Fruit fly (Drosophila melanogaster) whole organism, embryonic: ENCODE results near the gene CG16779.

Experiments
- Abd-B ChIP-seq: fragments of 200-800 bp; sonication (Bioruptor generic); optimal IDR thresholded peaks from 2 replicates; lab custom pipeline; 2018; ENCODE audit warnings: missing biosample characterization, mild to moderate bottlenecking, missing genetic modification characterization, moderate library complexity
- Aef1 ChIP-seq: fragments of 200-800 bp; sonication (Bioruptor generic); IDR thresholded peaks from 3 replicates; pipeline ENCODE4 v1.3.6; 2022; ENCODE audit warnings: missing biosample characterization, missing genetic modification characterization
- Antp ChIP-seq: fragments of 200-800 bp; sonication (Bioruptor generic); optimal IDR thresholded peaks from 3 replicates; lab custom pipeline; 2016; ENCODE audit warnings: missing biosample characterization, missing genetic modification characterization
- Asciz ChIP-seq: fragments of 200-800 bp; sonication (Bioruptor generic); optimal IDR thresholded peaks from 2 replicates; lab custom pipeline; 2017; ENCODE audit warnings: missing biosample characterization, mild to moderate bottlenecking, missing genetic modification characterization, missing genetic modification reagents
- BEAF-32 ChIP-seq: fragments of 200-800 bp; sonication (Bioruptor generic); optimal IDR thresholded peaks from 3 replicates; lab custom pipeline; 2017; ENCODE audit warnings: missing biosample characterization, missing genetic modification characterization, mild to moderate bottlenecking, moderate library complexity, missing genetic modification reagents
- CG10147 ChIP-seq: fragments of 200-800 bp; sonication (Bioruptor generic); optimal IDR thresholded peaks from 2 replicates; lab custom pipeline; 2019; ENCODE audit warnings: missing biosample characterization, mild to moderate bottlenecking, missing genetic modification characterization, moderate library complexity
- CG11560 ChIP-seq: fragments of 200-800 bp; sonication (Bioruptor generic); IDR thresholded peaks from 3 replicates; pipeline ENCODE4 v1.3.6; 2022; ENCODE audit warnings: missing biosample characterization, missing genetic modification characterization
- CG11723 ChIP-seq: fragments of 200-800 bp; sonication (Bioruptor generic); optimal IDR thresholded peaks from 2 replicates; lab custom pipeline; 2017; ENCODE audit warnings: missing biosample characterization, mild to moderate bottlenecking, missing genetic modification characterization
- CG1233 ChIP-seq: fragments of 200-800 bp; sonication (Bioruptor generic); optimal IDR thresholded peaks from 4 replicates; lab custom pipeline; 2018; ENCODE audit warnings: missing biosample characterization, mild to moderate bottlenecking, missing genetic modification characterization
- CG17361 ChIP-seq: fragments of 200-800 bp; sonication (Bioruptor generic); IDR thresholded peaks from 3 replicates; pipeline ENCODE4 v1.3.6; 2022; ENCODE audit warnings: missing biosample characterization, missing genetic modification characterization
- CG17612 ChIP-seq: fragments of 200-800 bp; sonication (Bioruptor generic); IDR thresholded peaks from 2 replicates; pipeline ENCODE4 v1.3.6; 2022; ENCODE audit warnings: missing biosample characterization, missing genetic modification characterization
- CG18476 ChIP-seq: fragments of 200-800 bp; sonication (Bioruptor generic); optimal IDR thresholded peaks from 2 replicates; lab custom pipeline; 2016; ENCODE audit warnings: missing biosample characterization, mild to moderate bottlenecking, missing genetic modification characterization
- CG2678 ChIP-seq: fragments of 200-800 bp; sonication (Bioruptor generic); optimal IDR thresholded peaks from 3 replicates; lab custom pipeline; 2019; ENCODE audit warnings: missing biosample characterization, mild to moderate bottlenecking, missing genetic modification characterization, moderate library complexity
- CG30403 ChIP-seq: fragments of 200-800 bp; sonication (Bioruptor generic); optimal IDR thresholded peaks from 3 replicates; lab custom pipeline; 2016; ENCODE audit warnings: missing biosample characterization, missing genetic modification characterization
- CG3838 ChIP-seq: fragments of 200-800 bp; sonication (Bioruptor generic); optimal IDR thresholded peaks from 3 replicates; lab custom pipeline; 2016; ENCODE audit warnings: missing biosample characterization, missing genetic modification characterization
- CG4404 ChIP-seq: fragments of 200-800 bp; sonication (Bioruptor generic); IDR thresholded peaks from 2 replicates; pipeline ENCODE4 v1.3.6; 2022; ENCODE audit warnings: missing biosample characterization, missing genetic modification characterization
- CG5180 ChIP-seq: fragments of 200-800 bp; sonication (Bioruptor generic); optimal IDR thresholded peaks from 3 replicates; lab custom pipeline; 2017; ENCODE audit warnings: missing biosample characterization, missing genetic modification characterization, mild to moderate bottlenecking, moderate library complexity, missing genetic modification reagents
- CG6272 ChIP-seq: fragments of 200-800 bp; sonication (Bioruptor generic); IDR thresholded peaks from 2 replicates; pipeline ENCODE4 v1.3.6; 2022; ENCODE audit warnings: missing biosample characterization, missing genetic modification characterization
- CG7357 ChIP-seq: fragments of 200-800 bp; sonication (Bioruptor generic); IDR thresholded peaks from 3 replicates; pipeline ENCODE4 v1.3.6; 2022; ENCODE audit warnings: missing biosample characterization, missing genetic modification characterization
- CG8281 ChIP-seq: fragments of 200-800 bp; sonication (Bioruptor generic); optimal IDR thresholded peaks from 2 replicates; lab custom pipeline; 2018; ENCODE audit warnings: missing biosample characterization, mild to moderate bottlenecking, missing genetic modification characterization, moderate library complexity
- CG9817 ChIP-seq: fragments of 200-800 bp; sonication (Bioruptor generic); optimal IDR thresholded peaks from 2 replicates; lab custom pipeline; 2018; ENCODE audit warnings: missing biosample characterization, mild to moderate bottlenecking, missing genetic modification characterization, moderate library complexity
- D ChIP-seq, 2 experiments: fragments of 200-800 bp in 1 of 2; fragments of >200 bp in 1 of 2; sonication (Bioruptor generic) in 1 of 2; optimal IDR thresholded peaks; 2 replicates in 1 of 2; 3 replicates in 1 of 2; lab custom pipeline; 2017; ENCODE audit warnings: mild to moderate bottlenecking in 1 of 2, missing biosample characterization in 1 of 2, missing genetic modification characterization in 1 of 2, missing genetic modification reagents in 1 of 2
- D19A ChIP-seq: fragments of 200-800 bp; optimal IDR thresholded peaks from 3 replicates; lab custom pipeline; 2019; ENCODE audit warnings: missing biosample characterization, mild to moderate bottlenecking, missing genetic modification characterization, moderate library complexity
- ERR ChIP-seq: fragments of 200-800 bp; sonication (Bioruptor generic); optimal IDR thresholded peaks from 2 replicates; lab custom pipeline; 2016; ENCODE audit warnings: missing biosample characterization, missing genetic modification characterization
- Fer2 ChIP-seq: fragments of 200-800 bp; sonication (Bioruptor generic); optimal IDR thresholded peaks from 2 replicates; lab custom pipeline; 2018; ENCODE audit warnings: missing biosample characterization, mild to moderate bottlenecking, missing genetic modification characterization, moderate library complexity
- Fer3 ChIP-seq: fragments of 200-800 bp; sonication (Bioruptor generic); optimal IDR thresholded peaks from 2 replicates; lab custom pipeline; 2018; ENCODE audit warnings: missing biosample characterization, mild to moderate bottlenecking, missing genetic modification characterization, moderate library complexity
- Gug ChIP-seq: fragments of 200-800 bp; sonication (Bioruptor generic); IDR thresholded peaks from 4 replicates; pipeline ENCODE4 v1.3.6; 2022; ENCODE audit warnings: missing biosample characterization, missing genetic modification characterization
- HHEX ChIP-seq: fragments of 200-800 bp; sonication (Bioruptor generic); optimal IDR thresholded peaks from 3 replicates; lab custom pipeline; 2017; ENCODE audit warnings: missing biosample characterization, mild to moderate bottlenecking, missing genetic modification characterization, missing genetic modification reagents
- Lpt ChIP-seq: fragments of >200 bp; optimal IDR thresholded peaks from 2 replicates; lab custom pipeline; 2018; ENCODE audit warnings: missing biosample characterization, missing genetic modification characterization
- MTF-1 ChIP-seq: fragments of 200-800 bp; sonication (Bioruptor generic); optimal IDR thresholded peaks from 2 replicates; lab custom pipeline; 2018; ENCODE audit warnings: missing biosample characterization, mild to moderate bottlenecking, missing genetic modification characterization, borderline replicate concordance
- Max ChIP-seq: fragments of 200-800 bp; sonication (Bioruptor generic); optimal IDR thresholded peaks from 2 replicates; lab custom pipeline; 2016; ENCODE audit warnings: missing biosample characterization, mild to moderate bottlenecking, missing genetic modification characterization
- Sin3A ChIP-seq: fragments of >200 bp; optimal IDR thresholded peaks from 2 replicates; lab custom pipeline; 2018
- ap ChIP-seq: fragments of 200-800 bp; sonication (Bioruptor generic); IDR thresholded peaks from 2 replicates; pipeline ENCODE4 v1.3.6; 2022; ENCODE audit warnings: missing biosample characterization, missing genetic modification characterization
- br ChIP-seq: fragments of >200 bp; optimal IDR thresholded peaks from 2 replicates; lab custom pipeline; 2017
- btn ChIP-seq: fragments of 200-800 bp; sonication (Bioruptor generic); optimal IDR thresholded peaks from 2 replicates; lab custom pipeline; 2016; ENCODE audit warnings: missing biosample characterization, missing genetic modification characterization
- cad ChIP-seq: fragments of >200 bp; optimal IDR thresholded peaks from 2 replicates; lab custom pipeline; 2017; ENCODE audit warnings: missing biosample characterization, missing genetic modification characterization
- chif ChIP-seq, 2 experiments: fragments of 200-800 bp; sonication (Bioruptor generic); optimal IDR thresholded peaks; 3 replicates each; lab custom pipeline; 2016; ENCODE audit warnings: missing biosample characterization in 2 of 2, missing genetic modification characterization in 2 of 2
- crc ChIP-seq: fragments of 200-800 bp; sonication (Bioruptor generic); optimal IDR thresholded peaks from 2 replicates; lab custom pipeline; 2016; ENCODE audit warnings: missing biosample characterization, missing genetic modification characterization
- danr ChIP-seq: fragments of 200-800 bp; sonication (Bioruptor generic); IDR thresholded peaks from 2 replicates; pipeline ENCODE4 v1.3.6; 2022; ENCODE audit warnings: missing biosample characterization, missing genetic modification characterization
- dati ChIP-seq: fragments of 200-800 bp; sonication (Bioruptor generic); IDR thresholded peaks from 2 replicates; pipeline ENCODE4 v1.3.6; 2022; ENCODE audit warnings: missing biosample characterization, missing genetic modification characterization
- ftz-f1 ChIP-seq: fragments of 200-800 bp; sonication (Bioruptor generic); optimal IDR thresholded peaks from 2 replicates; lab custom pipeline; 2016; ENCODE audit warnings: missing biosample characterization, missing genetic modification characterization
- inv ChIP-seq: fragments of 200-800 bp; sonication (Bioruptor generic); IDR thresholded peaks from 2 replicates; pipeline ENCODE4 v1.3.6; 2022; ENCODE audit warnings: missing biosample characterization, missing genetic modification characterization; ENCODE audit not compliant: partially characterized antibody
- lola ChIP-seq, 3 experiments: fragments of >200 bp in 2 of 3; fragments of 200-800 bp in 1 of 3; sonication (Bioruptor generic) in 1 of 3; optimal IDR thresholded peaks; 2 replicates each; lab custom pipeline; 2017 to 2019; ENCODE audit warnings: missing biosample characterization in 3 of 3, missing genetic modification characterization in 3 of 3, mild to moderate bottlenecking in 1 of 3, moderate library complexity in 1 of 3
- pfk ChIP-seq: fragments of 200-800 bp; sonication (Bioruptor generic); optimal IDR thresholded peaks from 2 replicates; lab custom pipeline; 2018; ENCODE audit warnings: missing biosample characterization, mild to moderate bottlenecking, missing genetic modification characterization, moderate library complexity
- schlank ChIP-seq: fragments of 200-800 bp; sonication (Bioruptor generic); optimal IDR thresholded peaks from 2 replicates; lab custom pipeline; 2018; ENCODE audit warnings: missing biosample characterization, mild to moderate bottlenecking, missing genetic modification characterization
- sd ChIP-seq: fragments of 200-800 bp; sonication (Bioruptor generic); optimal IDR thresholded peaks from 3 replicates; lab custom pipeline; 2018; ENCODE audit warnings: missing biosample characterization, mild to moderate bottlenecking, missing genetic modification characterization, moderate library complexity
- seq ChIP-seq: fragments of 200-800 bp; sonication (Bioruptor generic); IDR thresholded peaks from 2 replicates; pipeline ENCODE4 v1.3.6; 2022; ENCODE audit warnings: missing biosample characterization, missing genetic modification characterization
- tin ChIP-seq: fragments of 200-800 bp; sonication (Bioruptor generic); optimal IDR thresholded peaks from 3 replicates; lab custom pipeline; 2016; ENCODE audit warnings: missing biosample characterization, missing genetic modification characterization
- tio ChIP-seq: fragments of 200-800 bp; sonication (Bioruptor generic); optimal IDR thresholded peaks from 2 replicates; lab custom pipeline; 2017; ENCODE audit warnings: missing biosample characterization, missing genetic modification characterization, inconsistent platforms
- unpg ChIP-seq: fragments of 200-800 bp; sonication (Bioruptor generic); optimal IDR thresholded peaks from 3 replicates; lab custom pipeline; 2018; ENCODE audit warnings: missing biosample characterization, mild to moderate bottlenecking, missing genetic modification characterization, moderate library complexity
- zf30C ChIP-seq: fragments of 200-800 bp; sonication (Bioruptor generic); optimal IDR thresholded peaks from 3 replicates; lab custom pipeline; 2018; ENCODE audit warnings: missing biosample characterization, mild to moderate bottlenecking, missing genetic modification characterization

Gene CG16779

DNA sequence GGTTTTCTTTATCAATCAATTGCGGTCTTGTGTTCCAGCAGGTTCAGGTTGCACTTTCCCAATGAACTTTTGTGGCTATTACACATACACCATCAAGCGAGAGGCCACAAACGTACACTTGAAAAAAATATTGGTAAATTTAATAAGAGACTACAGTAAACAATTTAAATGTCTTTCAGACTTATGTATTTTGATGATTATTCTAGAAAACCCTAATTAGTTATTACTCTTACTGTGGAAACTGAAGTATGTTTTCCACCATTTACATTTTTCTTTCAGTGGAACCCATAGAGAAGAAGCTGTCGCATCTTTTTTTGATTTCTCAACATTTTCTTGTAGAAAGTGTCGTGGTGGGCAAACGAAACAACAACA is 40.6 kb upstream of the CG16779 start (continued):
- TF ChIP-seq CG5180 (GFP tag; lab: Kevin White, UChicago) (no peak), ftz-f1 (GFP tag; lab: Kevin White, UChicago) (no peak), BEAF-32 (GFP tag; lab: Kevin White, UChicago) (no peak), dati (peak; percentile 80), CG10147 (GFP tag; lab: Kevin White, UChicago) (peak; percentile 83), chif (GFP tag; optimal IDR thresholded peaks at IDR 0.05; lab: Kevin White, UChicago) (peak; percentile 91 to 95), CG1233 (GFP tag; lab: Kevin White, UChicago) (peak; percentile 88), Gug (GFP tag; lab: Robert Waterston, UW) (peak; percentile 76), CG17361 (GFP tag; lab: Robert Waterston, UW) (peak; percentile 97), ERR (GFP tag; lab: Kevin White, UChicago) (peak; percentile 56), CG9817 (peak; percentile 91), schlank (tag; lab: Kevin White, UChicago) (peak; percentile 67), CG3838 (GFP tag; lab: Kevin White, UChicago) (peak; percentile 78), HHEX (GFP tag; lab: Kevin White, UChicago) (peak; percentile 87), D (optimal IDR thresholded peaks at IDR 0.05; lab: Kevin White, UChicago) (no peak), D (GFP tag; optimal IDR thresholded peaks at IDR 0.05; lab: Kevin White, UChicago) (peak; percentile 94), CG2678 (tag; lab: Kevin White, UChicago) (peak; percentile 96), btn (GFP tag; lab: Kevin White, UChicago) (peak; percentile 87), Fer3 (tag; lab: Kevin White, UChicago) (peak; percentile 94), CG8281 (tag; lab: Kevin White, UChicago) (peak; percentile 70), cad (GFP tag; lab: Kevin White, UChicago) (no peak), unpg (peak; percentile 97), crc (GFP tag; lab: Kevin White, UChicago) (peak; percentile 84), tio (peak; percentile 93), CG6272 (GFP tag; lab: Robert Waterston, UW) (peak; percentile 78), CG17612 (GFP tag; lab: Robert Waterston, UW) (peak; percentile 75), CG11723 (GFP tag; lab: Kevin White, UChicago) (peak; percentile 89), sd (peak; percentile 38), Fer2 (tag; lab: Kevin White, UChicago) (peak; percentile 75), danr (GFP tag; lab: Robert Waterston, UW) (peak; percentile 82), Aef1 (GFP tag; lab: Robert Waterston, UW) (peak; percentile 83), CG18476 (GFP tag; lab: Kevin White, UChicago) (peak; percentile 90), Lpt (no peak), ap (GFP tag; lab: Robert Waterston, UW) (peak; percentile 90), Sin3A (lab: Kevin White, UChicago) (no peak), tin (peak; percentile 90), Asciz (GFP tag; lab: Kevin White, UChicago) (peak; percentile 96), CG11560 (tag; lab: Robert Waterston, UW) (no peak), MTF-1 (GFP tag; lab: Kevin White, UChicago) (peak; percentile 87), CG4404 (GFP tag; lab: Robert Waterston, UW) (peak; percentile 42), zf30C (GFP tag; lab: Kevin White, UChicago) (peak; percentile 58), CG30403 (peak; percentile 95), inv (GFP tag; lab: Robert Waterston, UW) (no peak), br (no peak), D19A (tag; lab: Kevin White, UChicago) (peak; percentile 91), Max (GFP tag; lab: Kevin White, UChicago) (peak; percentile 86), Antp (GFP tag; lab: Kevin White, UChicago) (peak; percentile 86), seq (GFP tag; lab: Robert Waterston, UW) (peak; percentile 82), Abd-B (GFP tag; lab: Kevin White, UChicago) (no peak), lola (GFP tag; optimal IDR thresholded peaks at IDR 0.05; lab: Kevin White, UChicago) (peak in 1 of 3 experiments; percentile 89), CG7357 (peak; percentile 82), pfk (GFP tag; lab: Kevin White, UChicago) (no peak)
